Worm (Caenorhabditis elegans) whole organism, L4 larva: Measurements from ENCODE around the gene dig-1.

Source experiments
- R02D3.7 ChIP-seq: fragments of 150-350 bp; sonication (generic microtip); optimal IDR thresholded peaks from 3 replicates; lab custom pipeline; 2014; ENCODE audit warnings: missing biosample characterization, missing genetic modification characterization
- cey-2 ChIP-seq: sonication (generic microtip); optimal IDR thresholded peaks from 3 replicates; lab custom pipeline; 2017; ENCODE audit warnings: missing genetic modification characterization, mild to moderate bottlenecking, missing compliant biosample characterization, antibody characterized with exemption, borderline replicate concordance; ENCODE audit not compliant: insufficient read depth
- dve-1 ChIP-seq: sonication (generic microtip); optimal IDR thresholded peaks from 2 replicates; lab custom pipeline; 2017; ENCODE audit warnings: antibody characterized with exemption, mild to moderate bottlenecking, missing genetic modification characterization, missing compliant biosample characterization; ENCODE audit not compliant: insufficient read depth
- lin-13 ChIP-seq: fragments of 150-350 bp; optimal IDR thresholded peaks from 2 replicates; lab custom pipeline; 2014; ENCODE audit warnings: missing biosample characterization, missing genetic modification reagents, missing genetic modification characterization
- lir-3 ChIP-seq: sonication (generic microtip); optimal IDR thresholded peaks from 2 replicates; lab custom pipeline; 2016; ENCODE audit warnings: mild to moderate bottlenecking, missing genetic modification characterization, missing compliant biosample characterization
- nhr-28 ChIP-seq: fragments of 150-350 bp; optimal IDR thresholded peaks from 2 replicates; lab custom pipeline; 2014; ENCODE audit warnings: missing biosample characterization, missing genetic modification characterization
- unc-62 ChIP-seq, 3 experiments: fragments of 150-350 bp in 1 of 3; sonication (generic microtip); optimal IDR thresholded peaks in 2 of 3; peaks in 1 of 3; 1 replicate in 1 of 3; 2 replicates in 2 of 3; lab custom pipeline; 2014 to 2017; ENCODE audit warnings: missing biosample characterization in 3 of 3, missing genetic modification characterization in 3 of 3, missing genetic modification reagents in 3 of 3, missing genotype in 1 of 3
- zip-11 ChIP-seq: fragments of 200-800 bp; sonication (Bioruptor generic); IDR thresholded peaks from 2 replicates; pipeline ENCODE4 v1.3.6; 2022; ENCODE audit warnings: missing genetic modification characterization, missing compliant biosample characterization
- ztf-11 ChIP-seq: fragments of 150-350 bp; optimal IDR thresholded peaks from 2 replicates; lab custom pipeline; 2014; ENCODE audit warnings: missing biosample characterization, missing genetic modification characterization

DNA sequence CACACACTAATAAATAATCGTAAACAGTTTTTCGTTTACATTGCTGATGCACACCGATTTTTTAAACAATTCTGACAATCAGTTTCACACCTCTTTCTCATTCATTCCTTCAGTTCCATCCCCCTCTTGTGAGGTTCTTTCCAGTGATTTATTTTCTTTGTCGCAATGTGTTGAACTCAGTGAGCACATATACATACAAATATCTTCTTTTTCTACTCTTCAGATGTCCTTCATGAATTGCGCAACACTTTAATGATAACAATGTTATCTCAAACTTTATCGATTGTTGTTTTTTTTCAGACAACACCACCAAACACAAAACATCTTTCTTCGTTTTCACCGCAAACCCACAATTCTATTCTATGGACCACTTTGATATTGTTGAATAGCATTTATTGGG, at the start of gene dig-1:
- TF ChIP-seq cey-2 = no peak
- TF ChIP-seq dve-1 = no peak
- no peak for TF ChIP-seq lin-13 (GFP tag; lab: Kevin White, UChicago)
- TF ChIP-seq zip-11 (GFP tag; lab: Robert Waterston, UW) = no peak
- no peak for TF ChIP-seq R02D3.7 (tag; lab: Kevin White, UChicago)
- no peak for TF ChIP-seq unc-62 (GFP tag; optimal IDR thresholded peaks at IDR 0.05 in 1 of 2; lab: Kevin White, UChicago)
- TF ChIP-seq unc-62 (tag; optimal IDR thresholded peaks at IDR 0.05; lab: Kevin White, UChicago) = no peak
- TF ChIP-seq ztf-11 = no peak
- no peak for TF ChIP-seq nhr-28 (tag; lab: Kevin White, UChicago)
- TF ChIP-seq lir-3 (tag; lab: Kevin White, UChicago) = no peak
